Fruit fly (Drosophila melanogaster): ENCODE data around the gene CG4553.

Gene CG4553

dm6 chr3R:25445546-25446400, 30.9 kb downstream of the CG4553 start (continued):
- no peak for TF ChIP-seq pfk (GFP tag; optimal IDR thresholded peaks at IDR 0.05)
- no peak for TF ChIP-seq CG17612 (GFP tag; IDR thresholded peaks at IDR 0.05)
- TF ChIP-seq CG18476 (GFP tag; optimal IDR thresholded peaks at IDR 0.05) = peak; percentile 25
- no peak for TF ChIP-seq sqz (GFP tag; optimal IDR thresholded peaks at IDR 0.05)
- TF ChIP-seq CG13296 (GFP tag; optimal IDR thresholded peaks at IDR 0.05) = no peak
- peak; percentile 70 for TF ChIP-seq Sox100B (GFP tag; optimal IDR thresholded peaks at IDR 0.05)
- no peak for TF ChIP-seq CG7987 (GFP tag; optimal IDR thresholded peaks at IDR 0.05)
- TF ChIP-seq Doc3 (GFP tag; IDR thresholded peaks at IDR 0.05; ENCODE audit: partially characterized antibody) = no peak
- TF ChIP-seq CG10267 (tag; optimal IDR thresholded peaks at IDR 0.05) = peak; percentile 55
- TF ChIP-seq CG2199 (GFP tag; IDR thresholded peaks at IDR 0.05) = peak; percentile 93
- TF ChIP-seq CrebB (tag; optimal IDR thresholded peaks at IDR 0.05) = no peak
- TF ChIP-seq Neu2 (GFP tag; optimal IDR thresholded peaks at IDR 0.05; ENCODE audit: borderline replicate concordance) = no peak
- TF ChIP-seq vnd (GFP tag; IDR thresholded peaks at IDR 0.05; ENCODE audit: partially characterized antibody) = 0 out of 3 replicates have a peak, but pooled peaks have one; percentile 34
- TF ChIP-seq Sox102F (GFP tag; optimal IDR thresholded peaks at IDR 0.05) = peak; percentile 83
- peak; percentile 39; the same call in 1 of the 3 replicates for TF ChIP-seq CG7357 (GFP tag; IDR thresholded peaks at IDR 0.05)
- no peak for TF ChIP-seq Dbx (GFP tag; IDR thresholded peaks at IDR 0.05)
- TF ChIP-seq dati (GFP tag; IDR thresholded peaks at IDR 0.05) = no peak
- TF ChIP-seq nom (GFP tag; optimal IDR thresholded peaks at IDR 0.05) = peak; percentile 69
- no peak for TF ChIP-seq unc-4 (GFP tag; IDR thresholded peaks at IDR 0.05; ENCODE audit: partially characterized antibody)
- TF ChIP-seq NFAT (GFP tag; IDR thresholded peaks at IDR 0.05) = no peak
- TF ChIP-seq gsb (GFP tag; IDR thresholded peaks at IDR 0.05) = 0 out of 2 replicates have a peak, but pooled peaks have one; percentile 33
- TF ChIP-seq salm (tag; optimal IDR thresholded peaks at IDR 0.05) = peak; percentile 26
- peak; percentile 70 for TF ChIP-seq CG15696 (tag; optimal IDR thresholded peaks at IDR 0.05)
- no peak for TF ChIP-seq CG13287 (GFP tag; IDR thresholded peaks at IDR 0.05; ENCODE audit: partially characterized antibody)
- TF ChIP-seq crc (GFP tag; optimal IDR thresholded peaks at IDR 0.05) = no peak
- TF ChIP-seq mirr (GFP tag; optimal IDR thresholded peaks at IDR 0.05) = no peak
- no peak for TF ChIP-seq Dfd (GFP tag; optimal IDR thresholded peaks at IDR 0.05)
- TF ChIP-seq org-1 (GFP tag; optimal IDR thresholded peaks at IDR 0.05) = peak; percentile 51
- TF ChIP-seq Antp (GFP tag; optimal IDR thresholded peaks at IDR 0.05) = peak; percentile 60
- no peak for TF ChIP-seq ash1 (GFP tag; optimal IDR thresholded peaks at IDR 0.05)
- TF ChIP-seq HmgZ (tag; optimal IDR thresholded peaks at IDR 0.05) = no peak
- TF ChIP-seq az2 (GFP tag; optimal IDR thresholded peaks at IDR 0.05) = peak; percentile 70
- no peak for TF ChIP-seq run (tag; optimal IDR thresholded peaks at IDR 0.05)
- no peak for TF ChIP-seq hbn (GFP tag; IDR thresholded peaks at IDR 0.05; ENCODE audit: partially characterized antibody)
- TF ChIP-seq CG13894 (tag; optimal IDR thresholded peaks at IDR 0.05) = no peak
- TF ChIP-seq CG7271 (tag; optimal IDR thresholded peaks at IDR 0.05) = peak; percentile 46
- TF ChIP-seq en (GFP tag; optimal IDR thresholded peaks at IDR 0.05) = no peak
- peak; percentile 62 for TF ChIP-seq Med (GFP tag)
- no peak for TF ChIP-seq Dek (tag; optimal IDR thresholded peaks at IDR 0.05)
- peak; percentile 60 for TF ChIP-seq wor (GFP tag; IDR thresholded peaks at IDR 0.05)
- TF ChIP-seq al (GFP tag; IDR thresholded peaks at IDR 0.05) = no peak
- no peak for TF ChIP-seq D (optimal IDR thresholded peaks at IDR 0.05)
- TF ChIP-seq D (GFP tag; optimal IDR thresholded peaks at IDR 0.05) = peak; percentile 60
- TF ChIP-seq NC2α (GFP tag; optimal IDR thresholded peaks at IDR 0.05) = no peak
- no peak for TF ChIP-seq Trl (optimal IDR thresholded peaks at IDR 0.05)
- peak; percentile 21 for TF ChIP-seq Trl (GFP tag; optimal IDR thresholded peaks at IDR 0.05)
- TF ChIP-seq cad (GFP tag; optimal IDR thresholded peaks at IDR 0.05) = no peak
- TF ChIP-seq Blimp-1 (GFP tag; optimal IDR thresholded peaks at IDR 0.05) = peak; percentile 75
- TF ChIP-seq Sin3A (optimal IDR thresholded peaks at IDR 0.05) = no peak

Data from whole organism, embryonic.